Worm (Caenorhabditis elegans) whole organism, young adult: ENCODE data around the gene Y82E9BL.6.

Experiments used
- ceh-40 ChIP-seq: fragments of 200-800 bp; sonication (Bioruptor generic); IDR thresholded peaks from 2 replicates; pipeline ENCODE4 v1.3.6; 2022; ENCODE audit warnings: missing genetic modification characterization, missing compliant biosample characterization
- nhr-90 ChIP-seq: sonication (generic microtip); optimal IDR thresholded peaks from 2 replicates; lab custom pipeline; 2016; ENCODE audit warnings: missing genotype, mild to moderate bottlenecking, missing genetic modification characterization, missing compliant biosample characterization
- snpc-4 ChIP-seq, 5 experiments: fragments of 150-350 bp in 1 of 5; sonication (generic microtip) in 4 of 5; optimal IDR thresholded peaks; 2 replicates each; lab custom pipeline; 2014 to 2018; ENCODE audit warnings: missing genetic modification characterization in 5 of 5, missing biosample characterization in 3 of 5, antibody characterized with exemption in 2 of 5, mild to moderate bottlenecking in 2 of 5, missing compliant biosample characterization in 2 of 5, missing genotype in 2 of 5, moderate library complexity in 2 of 5, missing genetic modification reagents in 1 of 5
- zim-3 ChIP-seq: sonication (generic microtip); optimal IDR thresholded peaks from 2 replicates; lab custom pipeline; 2017; ENCODE audit warnings: mild to moderate bottlenecking, missing genetic modification characterization, moderate library complexity, missing compliant biosample characterization

DNA sequence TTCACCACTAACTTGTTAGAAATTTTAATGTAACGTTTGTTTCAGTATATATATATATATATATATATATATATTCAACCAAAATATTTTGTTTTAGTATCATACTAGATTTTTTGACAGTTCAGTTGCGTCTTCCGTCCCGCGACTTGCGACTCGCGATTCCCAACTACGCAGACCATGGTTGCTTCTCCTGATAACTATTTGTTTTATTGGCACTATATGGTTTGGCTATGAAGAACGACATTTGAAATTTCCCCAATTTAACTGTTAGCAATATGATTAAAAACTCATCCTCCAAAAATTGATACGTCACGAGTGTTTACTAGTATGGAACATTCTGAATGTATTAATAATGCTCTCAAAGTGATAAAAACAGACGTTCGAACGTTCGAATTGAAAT lies 39.1 kb upstream of the Y82E9BL.6 start:
- TF ChIP-seq zim-3 (no peak), snpc-4 (GFP tag; optimal IDR thresholded peaks at IDR 0.05; lab: Kevin White, UChicago) (no peak), snpc-4 (tag; optimal IDR thresholded peaks at IDR 0.05; lab: Kevin White, UChicago) (no peak), ceh-40 (no peak), nhr-90 (no peak)
